Worm (Caenorhabditis elegans) whole organism, early embryonic: ENCODE measurements around the gene F53F4.18.

Experiments used
- B0310.2 ChIP-seq: sonication (generic microtip); optimal IDR thresholded peaks from 2 replicates; lab custom pipeline; 2016; ENCODE audit warnings: mild to moderate bottlenecking, missing genetic modification characterization, missing compliant biosample characterization
- aly-1 ChIP-seq: sonication (generic microtip); optimal IDR thresholded peaks from 2 replicates; lab custom pipeline; 2016; ENCODE audit warnings: missing genetic modification characterization, missing compliant biosample characterization
- ama-1 ChIP-seq: fragments of 150-350 bp; optimal IDR thresholded peaks from 2 replicates; lab custom pipeline; 2014
- ceh-13 ChIP-seq: fragments of 200-800 bp; sonication (Bioruptor generic); optimal IDR thresholded peaks from 2 replicates; lab custom pipeline; 2018; ENCODE audit warnings: mild to moderate bottlenecking, missing genetic modification characterization, missing compliant biosample characterization
- ceh-36 ChIP-seq: sonication (generic microtip); optimal IDR thresholded peaks from 2 replicates; lab custom pipeline; 2016; ENCODE audit warnings: missing genetic modification characterization, inconsistent platforms, missing compliant biosample characterization
- ets-7 ChIP-seq: sonication (generic microtip); optimal IDR thresholded peaks from 2 replicates; lab custom pipeline; 2016; ENCODE audit warnings: missing genotype, missing genetic modification characterization, missing compliant biosample characterization
- flt-1 ChIP-seq: fragments of 200-800 bp; sonication (Bioruptor generic); IDR thresholded peaks from 2 replicates; pipeline ENCODE4 v1.3.6; 2022; ENCODE audit warnings: missing genetic modification characterization, missing compliant biosample characterization
- hmbx-1 ChIP-seq: sonication (generic microtip); optimal IDR thresholded peaks from 2 replicates; lab custom pipeline; 2016; ENCODE audit warnings: mild to moderate bottlenecking, missing genetic modification characterization, missing compliant biosample characterization
- hmg-4 ChIP-seq: fragments of 200-800 bp; sonication (Bioruptor generic); optimal IDR thresholded peaks from 2 replicates; lab custom pipeline; 2018; ENCODE audit warnings: mild to moderate bottlenecking, missing genetic modification characterization, missing compliant biosample characterization
- pes-1 ChIP-seq: fragments of 200-800 bp; sonication (Bioruptor generic); IDR thresholded peaks from 2 replicates; pipeline ENCODE4 v1.3.6; 2022; ENCODE audit warnings: missing genetic modification reagents, missing genetic modification characterization, missing compliant biosample characterization
- sea-1 ChIP-seq: fragments of 200-800 bp; sonication (Bioruptor generic); conservative IDR thresholded peaks from 2 replicates; pipeline ENCODE4 v1.3.6; 2022; ENCODE audit warnings: missing genetic modification characterization, missing compliant biosample characterization
- tbx-11 ChIP-seq: fragments of 200-800 bp; sonication (Bioruptor generic); IDR thresholded peaks from 2 replicates; pipeline ENCODE4 v1.3.6; 2022; ENCODE audit warnings: missing genetic modification characterization, missing compliant biosample characterization
- tbx-37 ChIP-seq: fragments of 200-800 bp; sonication (Bioruptor generic); conservative IDR thresholded peaks from 2 replicates; pipeline ENCODE4 v1.3.6; 2022; ENCODE audit warnings: missing genetic modification reagents, missing genetic modification characterization, missing compliant biosample characterization
- tra-4 ChIP-seq: sonication (generic microtip); optimal IDR thresholded peaks from 2 replicates; lab custom pipeline; 2017; ENCODE audit warnings: missing genetic modification characterization, missing compliant biosample characterization

- TF ChIP-seq ama-1 (lab: Kevin White, UChicago) = no peak
- TF ChIP-seq ets-7 (tag; lab: Kevin White, UChicago) = no peak
- TF ChIP-seq hmg-4 (GFP tag; lab: Kevin White, UChicago) = no peak
- no peak for TF ChIP-seq aly-1
- no peak for TF ChIP-seq pes-1 (GFP tag; lab: Robert Waterston, UW)
- no peak for TF ChIP-seq flt-1 (GFP tag; lab: Robert Waterston, UW)
- TF ChIP-seq tbx-11 (GFP tag; lab: Robert Waterston, UW) = no peak
- no peak for TF ChIP-seq sea-1 (GFP tag; lab: Robert Waterston, UW)
- no peak for TF ChIP-seq B0310.2 (tag; lab: Kevin White, UChicago)
- no peak for TF ChIP-seq ceh-13 (GFP tag; lab: Kevin White, UChicago)
- no peak for TF ChIP-seq tra-4 (tag; lab: Kevin White, UChicago)
- TF ChIP-seq hmbx-1 = no peak
- no peak for TF ChIP-seq tbx-37 (GFP tag; lab: Robert Waterston, UW)
- TF ChIP-seq ceh-36 (tag; lab: Kevin White, UChicago) = no peak
Measured at ce11 chrV:13611782-13612181, 21.9 kb downstream of the F53F4.18 start, which contains the start of gene spig-9.
